Fruit fly (Drosophila melanogaster) whole organism, embryonic: Measurements from ENCODE around the gene CG14196.

Source experiments
- Atf-2 ChIP-seq: fragments of 200-800 bp; sonication (Bioruptor generic); optimal IDR thresholded peaks from 2 replicates; lab custom pipeline; 2016; ENCODE audit warnings: missing biosample characterization, missing genetic modification characterization
- CG11247 ChIP-seq: fragments of 200-800 bp; sonication (Bioruptor generic); IDR thresholded peaks from 2 replicates; pipeline ENCODE4 v1.3.6; 2022; ENCODE audit warnings: missing biosample characterization, missing genetic modification characterization
- CG11398 ChIP-seq: fragments of 200-800 bp; sonication (Bioruptor generic); optimal IDR thresholded peaks from 2 replicates; lab custom pipeline; 2016; ENCODE audit warnings: missing biosample characterization, missing genetic modification characterization
- CG11723 ChIP-seq: fragments of 200-800 bp; sonication (Bioruptor generic); optimal IDR thresholded peaks from 2 replicates; lab custom pipeline; 2017; ENCODE audit warnings: missing biosample characterization, mild to moderate bottlenecking, missing genetic modification characterization
- CG14441 ChIP-seq: fragments of 200-800 bp; sonication (Bioruptor generic); IDR thresholded peaks from 2 replicates; pipeline ENCODE4 v1.3.6; 2022; ENCODE audit warnings: missing biosample characterization, missing genetic modification characterization
- CG15601 ChIP-seq: fragments of 200-800 bp; sonication (Bioruptor generic); optimal IDR thresholded peaks from 3 replicates; lab custom pipeline; 2019; ENCODE audit warnings: missing biosample characterization, mild to moderate bottlenecking, missing genetic modification characterization, moderate library complexity
- CG1647 ChIP-seq: fragments of 200-800 bp; sonication (Bioruptor generic); optimal IDR thresholded peaks from 3 replicates; lab custom pipeline; 2016; ENCODE audit warnings: missing biosample characterization, missing genetic modification characterization
- CG18599 ChIP-seq: fragments of 200-800 bp; sonication (Bioruptor generic); optimal IDR thresholded peaks from 3 replicates; lab custom pipeline; 2017; ENCODE audit warnings: missing biosample characterization, missing genetic modification characterization, mild to moderate bottlenecking, moderate library complexity, missing genetic modification reagents
- CG32772 ChIP-seq: fragments of 200-800 bp; sonication (Bioruptor generic); IDR thresholded peaks from 2 replicates; pipeline ENCODE4 v1.3.6; 2022; ENCODE audit warnings: missing biosample characterization, missing genetic modification characterization
- CG4424 ChIP-seq: fragments of 200-800 bp; sonication (Bioruptor generic); optimal IDR thresholded peaks from 3 replicates; lab custom pipeline; 2016; ENCODE audit warnings: missing biosample characterization, missing genetic modification characterization
- CG4820 ChIP-seq: fragments of 200-800 bp; sonication (Bioruptor generic); optimal IDR thresholded peaks from 3 replicates; lab custom pipeline; 2016; ENCODE audit warnings: missing biosample characterization, missing genetic modification characterization
- CG6683 ChIP-seq: fragments of 200-800 bp; sonication (Bioruptor generic); optimal IDR thresholded peaks from 2 replicates; lab custom pipeline; 2017; ENCODE audit warnings: missing biosample characterization, mild to moderate bottlenecking, missing genetic modification characterization, missing genetic modification reagents
- CG7786 ChIP-seq: fragments of 200-800 bp; sonication (Bioruptor generic); optimal IDR thresholded peaks from 2 replicates; lab custom pipeline; 2016; ENCODE audit warnings: missing biosample characterization, missing genetic modification characterization
- CG8478 ChIP-seq: fragments of >200 bp; optimal IDR thresholded peaks from 2 replicates; lab custom pipeline; 2018
- CG9609 ChIP-seq: fragments of 200-800 bp; sonication (Bioruptor generic); optimal IDR thresholded peaks from 3 replicates; lab custom pipeline; 2016; ENCODE audit warnings: missing biosample characterization, missing genetic modification characterization
- CHES-1-like ChIP-seq: fragments of 200-800 bp; sonication (Bioruptor generic); optimal IDR thresholded peaks from 2 replicates; lab custom pipeline; 2016; ENCODE audit warnings: missing biosample characterization, missing genetic modification characterization
- CoRest ChIP-seq: fragments of 200-800 bp; sonication (Bioruptor generic); optimal IDR thresholded peaks from 3 replicates; lab custom pipeline; 2018; ENCODE audit warnings: missing biosample characterization, mild to moderate bottlenecking, missing genetic modification characterization, moderate library complexity
- Dad ChIP-seq: fragments of 200-800 bp; sonication (Bioruptor generic); optimal IDR thresholded peaks from 3 replicates; lab custom pipeline; 2016; ENCODE audit warnings: missing biosample characterization, missing genetic modification characterization
- Drgx ChIP-seq: fragments of 200-800 bp; sonication (Bioruptor generic); IDR thresholded peaks from 2 replicates; pipeline ENCODE4 v1.3.6; 2022; ENCODE audit warnings: missing biosample characterization, missing genetic modification characterization
- E2f1 ChIP-seq: fragments of 200-800 bp; sonication (Bioruptor generic); IDR thresholded peaks from 2 replicates; pipeline ENCODE4 v1.3.6; 2022; ENCODE audit warnings: missing biosample characterization, missing genetic modification characterization
- ERR ChIP-seq: fragments of 200-800 bp; sonication (Bioruptor generic); optimal IDR thresholded peaks from 2 replicates; lab custom pipeline; 2016; ENCODE audit warnings: missing biosample characterization, missing genetic modification characterization
- GATAe ChIP-seq: fragments of 200-800 bp; sonication (Bioruptor generic); conservative IDR thresholded peaks from 2 replicates; pipeline ENCODE4 v1.3.6; 2022; ENCODE audit warnings: missing biosample characterization, missing genetic modification characterization
- HLH54F ChIP-seq: fragments of 200-800 bp; sonication (Bioruptor generic); optimal IDR thresholded peaks from 3 replicates; lab custom pipeline; 2016; ENCODE audit warnings: missing biosample characterization, missing genetic modification characterization
- Hmx ChIP-seq: fragments of 200-800 bp; sonication (Bioruptor generic); optimal IDR thresholded peaks from 2 replicates; lab custom pipeline; 2016; ENCODE audit warnings: missing biosample characterization, missing genetic modification characterization
- Jarid2 ChIP-seq: fragments of 200-800 bp; sonication (Bioruptor generic); optimal IDR thresholded peaks from 3 replicates; lab custom pipeline; 2017; ENCODE audit warnings: mild to moderate bottlenecking, missing biosample characterization, missing genetic modification reagents, missing genetic modification characterization
- Med ChIP-seq: fragments of 200-800 bp; sonication (Bioruptor generic); peaks from one replicate; lab custom pipeline; 2016; ENCODE audit warnings: missing biosample characterization, missing genetic modification characterization, mild to moderate bottlenecking, inconsistent platforms, moderate library complexity
- Nf-YB ChIP-seq: fragments of 200-800 bp; sonication (Bioruptor generic); optimal IDR thresholded peaks from 3 replicates; lab custom pipeline; 2019; ENCODE audit warnings: missing biosample characterization, mild to moderate bottlenecking, missing genetic modification characterization, moderate library complexity
- Nf-YC ChIP-seq: fragments of 200-800 bp; optimal IDR thresholded peaks from 3 replicates; lab custom pipeline; 2019; ENCODE audit warnings: missing biosample characterization, mild to moderate bottlenecking, missing genetic modification characterization, moderate library complexity
- Rx ChIP-seq: fragments of 200-800 bp; sonication (Bioruptor generic); IDR thresholded peaks from 2 replicates; pipeline ENCODE4 v1.3.6; 2022; ENCODE audit warnings: missing biosample characterization, missing genetic modification characterization
- Trl ChIP-seq, 3 experiments: fragments of >200 bp in 2 of 3; fragments of 200-800 bp in 1 of 3; sonication (Bioruptor generic) in 1 of 3; optimal IDR thresholded peaks; 2 replicates in 1 of 3; 3 replicates in 2 of 3; lab custom pipeline; 2016 to 2017; ENCODE audit warnings: missing biosample characterization in 1 of 3, missing genetic modification characterization in 1 of 3
- Xrp1 ChIP-seq: fragments of 200-800 bp; sonication (Bioruptor generic); IDR thresholded peaks from 2 replicates; pipeline ENCODE4 v1.3.6; 2022; ENCODE audit warnings: missing biosample characterization, missing genetic modification characterization
- bsh ChIP-seq, 2 experiments: fragments of 200-800 bp; sonication (Bioruptor generic); optimal IDR thresholded peaks; 2 replicates each; lab custom pipeline; 2017 to 2018; ENCODE audit warnings: mild to moderate bottlenecking in 2 of 2, missing biosample characterization in 2 of 2, missing genetic modification characterization in 2 of 2, moderate library complexity in 1 of 2
- btn ChIP-seq: fragments of 200-800 bp; sonication (Bioruptor generic); optimal IDR thresholded peaks from 2 replicates; lab custom pipeline; 2016; ENCODE audit warnings: missing biosample characterization, missing genetic modification characterization
- dpn ChIP-seq, 2 experiments: fragments of 200-800 bp; sonication (Bioruptor generic); optimal IDR thresholded peaks; 3 replicates each; lab custom pipeline; 2016; ENCODE audit warnings: missing biosample characterization in 2 of 2, missing genetic modification characterization in 2 of 2
- ems ChIP-seq: fragments of 200-800 bp; sonication (Bioruptor generic); optimal IDR thresholded peaks from 3 replicates; lab custom pipeline; 2016; ENCODE audit warnings: missing biosample characterization, missing genetic modification characterization
- fu2 ChIP-seq: fragments of 200-800 bp; sonication (Bioruptor generic); optimal IDR thresholded peaks from 2 replicates; lab custom pipeline; 2016; ENCODE audit warnings: missing biosample characterization, missing genetic modification characterization
- grn ChIP-seq: fragments of 200-800 bp; sonication (Bioruptor generic); optimal IDR thresholded peaks from 3 replicates; lab custom pipeline; 2017; ENCODE audit warnings: missing biosample characterization, missing genetic modification characterization
- ham ChIP-seq: fragments of 200-800 bp; sonication (Bioruptor generic); IDR thresholded peaks from 2 replicates; pipeline ENCODE4 v1.3.6; 2022; ENCODE audit warnings: missing biosample characterization, missing genetic modification characterization
- ind ChIP-seq: fragments of 200-800 bp; sonication (Bioruptor generic); optimal IDR thresholded peaks from 3 replicates; lab custom pipeline; 2016; ENCODE audit warnings: missing biosample characterization, missing genetic modification characterization
- odd ChIP-seq: fragments of 200-800 bp; sonication (Bioruptor generic); optimal IDR thresholded peaks from 2 replicates; lab custom pipeline; 2017; ENCODE audit warnings: missing biosample characterization, mild to moderate bottlenecking, missing genetic modification characterization
- peb ChIP-seq: fragments of 200-800 bp; sonication (Bioruptor generic); IDR thresholded peaks from 2 replicates; pipeline ENCODE4 v1.3.6; 2022; ENCODE audit warnings: missing biosample characterization, missing genetic modification characterization
- run ChIP-seq: fragments of 200-800 bp; sonication (Bioruptor generic); optimal IDR thresholded peaks from 3 replicates; lab custom pipeline; 2018; ENCODE audit warnings: missing biosample characterization, mild to moderate bottlenecking, missing genetic modification characterization
- sc ChIP-seq, 3 experiments: fragments of >200 bp in 2 of 3; fragments of 200-800 bp in 1 of 3; sonication (Bioruptor generic) in 1 of 3; optimal IDR thresholded peaks; 2 replicates in 2 of 3; 3 replicates in 1 of 3; lab custom pipeline; 2017; ENCODE audit warnings: mild to moderate bottlenecking in 1 of 3, missing biosample characterization in 1 of 3, missing genetic modification characterization in 1 of 3, missing genetic modification reagents in 1 of 3
- sisA ChIP-seq: fragments of 200-800 bp; sonication (Bioruptor generic); IDR thresholded peaks from 2 replicates; pipeline ENCODE4 v1.3.6; 2022; ENCODE audit warnings: missing biosample characterization, missing genetic modification characterization
- slbo ChIP-seq: fragments of 200-800 bp; sonication (Bioruptor generic); IDR thresholded peaks from 2 replicates; pipeline ENCODE4 v1.3.6; 2022; ENCODE audit warnings: missing biosample characterization, missing genetic modification characterization
- vfl ChIP-seq: fragments of 200-800 bp; sonication (Bioruptor generic); optimal IDR thresholded peaks from 2 replicates; lab custom pipeline; 2016; ENCODE audit warnings: missing biosample characterization, missing genetic modification characterization
- zen ChIP-seq: fragments of 200-800 bp; sonication (Bioruptor generic); optimal IDR thresholded peaks from 3 replicates; lab custom pipeline; 2018; ENCODE audit warnings: missing biosample characterization, mild to moderate bottlenecking, missing genetic modification characterization, moderate library complexity
- zf30C ChIP-seq: fragments of 200-800 bp; sonication (Bioruptor generic); optimal IDR thresholded peaks from 3 replicates; lab custom pipeline; 2018; ENCODE audit warnings: missing biosample characterization, mild to moderate bottlenecking, missing genetic modification characterization

CG14196 gene

DNA sequence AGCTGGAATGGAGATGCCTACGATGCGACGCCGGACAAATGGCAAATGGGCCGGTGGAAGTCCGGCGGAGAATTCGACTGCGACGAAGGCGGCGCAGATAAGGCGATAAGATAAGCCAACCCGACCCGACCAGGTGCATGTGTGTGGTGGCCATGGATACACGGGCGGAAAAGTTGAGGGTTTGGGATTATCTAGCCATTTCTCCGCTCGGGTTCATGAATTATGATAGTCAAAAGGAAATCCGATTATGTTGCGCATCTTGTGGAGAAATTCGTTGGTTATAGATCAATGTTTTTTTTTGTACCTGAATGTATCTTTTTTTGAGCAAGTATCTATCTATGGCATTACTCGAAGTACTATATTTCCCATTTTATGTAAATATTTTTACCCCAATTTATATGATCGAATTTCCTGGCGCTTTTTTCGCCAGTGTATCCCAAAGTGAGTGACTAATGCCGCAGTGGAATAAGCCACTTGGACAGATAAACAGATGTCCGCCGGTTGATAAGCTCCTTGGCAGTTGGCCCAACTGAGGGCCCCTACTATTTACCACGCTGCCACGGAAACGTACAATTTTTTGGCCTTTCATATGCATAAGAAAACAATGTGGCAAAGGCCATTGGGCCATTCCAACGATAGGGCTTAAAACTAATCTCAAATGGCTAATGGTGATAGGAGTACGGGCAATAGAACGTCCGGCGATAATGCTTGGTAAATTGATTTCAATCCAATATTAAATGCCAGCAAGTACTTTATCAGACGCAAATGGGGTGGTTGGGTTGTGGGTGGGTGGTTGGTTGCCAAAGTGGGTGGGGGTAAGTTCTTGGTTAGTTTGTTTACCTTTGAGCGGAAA is 5.8 kb upstream of the CG14196 start, which contains the start of gene CG7992 (continued):
- TF ChIP-seq grn (GFP tag; lab: Kevin White, UChicago) (peak; percentile 89), ERR (GFP tag; lab: Kevin White, UChicago) (no peak), sisA (GFP tag; lab: Robert Waterston, UW) (0 out of 2 replicates have a peak, but pooled peaks have one; percentile 37), CG1647 (GFP tag; lab: Kevin White, UChicago) (peak; percentile 10), sc (optimal IDR thresholded peaks at IDR 0.05; lab: Kevin White, UChicago) (no peak), sc (GFP tag; optimal IDR thresholded peaks at IDR 0.05; lab: Kevin White, UChicago) (no peak), ems (GFP tag; lab: Kevin White, UChicago) (no peak), Nf-YC (tag; lab: Kevin White, UChicago) (peak; percentile 9), Med (GFP tag; lab: Kevin White, UChicago) (peak; percentile 87), CG4820 (peak; percentile 48), Dad (GFP tag; lab: Kevin White, UChicago) (peak; percentile 0), CG11247 (GFP tag; lab: Robert Waterston, UW) (no peak), peb (0 out of 2 replicates have a peak, but pooled peaks have one; percentile 18), CHES-1-like (GFP tag; lab: Kevin White, UChicago) (peak; percentile 74), btn (GFP tag; lab: Kevin White, UChicago) (peak; percentile 19), CG8478 (no peak), bsh (GFP tag; optimal IDR thresholded peaks at IDR 0.05; lab: Kevin White, UChicago) (peak in 1 of 2 experiments; percentile 39), CG18599 (GFP tag; lab: Kevin White, UChicago) (peak; percentile 74), CoRest (tag; lab: Kevin White, UChicago) (peak; percentile 71), Rx (GFP tag; lab: Robert Waterston, UW) (peak; percentile 50; the same call in 1 of the 2 replicates), zen (tag; lab: Kevin White, UChicago) (peak; percentile 23), HLH54F (GFP tag; lab: Kevin White, UChicago) (peak; percentile 40), run (peak; percentile 41), ind (peak; percentile 54), Atf-2 (GFP tag; lab: Kevin White, UChicago) (peak; percentile 0), Drgx (GFP tag; lab: Robert Waterston, UW) (peak; percentile 23; the same call in 1 of the 2 replicates), fu2 (GFP tag; lab: Kevin White, UChicago) (peak; percentile 68), Xrp1 (GFP tag; lab: Robert Waterston, UW) (peak; percentile 24; the same call in 1 of the 2 replicates), CG7786 (GFP tag; lab: Kevin White, UChicago) (peak; percentile 67), Nf-YB (GFP tag; lab: Kevin White, UChicago) (peak; percentile 25), dpn (GFP tag; optimal IDR thresholded peaks at IDR 0.05; lab: Kevin White, UChicago) (peak; percentile 31 to 61), CG11723 (GFP tag; lab: Kevin White, UChicago) (peak; percentile 2), slbo (GFP tag; lab: Robert Waterston, UW) (peak; percentile 63), CG32772 (peak; percentile 41; the same call in 1 of the 2 replicates), CG4424 (GFP tag; lab: Kevin White, UChicago) (peak; percentile 41), CG11398 (GFP tag; lab: Kevin White, UChicago) (peak; percentile 39), CG15601 (no peak), ham (GFP tag; lab: Robert Waterston, UW) (no peak), Trl (optimal IDR thresholded peaks at IDR 0.05; lab: Kevin White, UChicago) (no peak), Trl (GFP tag; optimal IDR thresholded peaks at IDR 0.05; lab: Kevin White, UChicago) (peak; percentile 52), zf30C (peak; percentile 73), Jarid2 (GFP tag; lab: Kevin White, UChicago) (peak; percentile 10), vfl (peak; percentile 12), CG9609 (GFP tag; lab: Kevin White, UChicago) (peak; percentile 55), CG14441 (peak; percentile 51; the same call in 1 of the 2 replicates), CG6683 (GFP tag; lab: Kevin White, UChicago) (peak; percentile 17), GATAe (peak; percentile 51), E2f1 (GFP tag; lab: Robert Waterston, UW) (0 out of 2 replicates have a peak, but pooled peaks have one; percentile 27), odd (GFP tag; lab: Kevin White, UChicago) (peak; percentile 47), Hmx (peak; percentile 7)
